Fruit fly (Drosophila melanogaster) whole organism, embryonic: ENCODE measurements around the gene trx.

ENCODE experiments used
- CG10321 ChIP-seq: fragments of 200-800 bp; sonication (Bioruptor generic); IDR thresholded peaks from 2 replicates; pipeline ENCODE4 v1.3.6; 2022; ENCODE audit warnings: missing biosample characterization, missing genetic modification characterization
- CG11695 ChIP-seq: fragments of 200-800 bp; sonication (Bioruptor generic); IDR thresholded peaks from 3 replicates; pipeline ENCODE4 v1.3.6; 2022; ENCODE audit warnings: missing biosample characterization, missing genetic modification characterization
- CG1233 ChIP-seq: fragments of 200-800 bp; sonication (Bioruptor generic); optimal IDR thresholded peaks from 4 replicates; lab custom pipeline; 2018; ENCODE audit warnings: missing biosample characterization, mild to moderate bottlenecking, missing genetic modification characterization
- CG13775 ChIP-seq: fragments of 200-800 bp; sonication (Bioruptor generic); optimal IDR thresholded peaks from 3 replicates; lab custom pipeline; 2017; ENCODE audit warnings: missing biosample characterization, mild to moderate bottlenecking, missing genetic modification characterization
- CG14667 ChIP-seq: fragments of 200-800 bp; sonication (Bioruptor generic); IDR thresholded peaks from 2 replicates; pipeline ENCODE4 v1.3.6; 2022; ENCODE audit warnings: missing biosample characterization, missing genetic modification characterization
- CG15601 ChIP-seq: fragments of 200-800 bp; sonication (Bioruptor generic); optimal IDR thresholded peaks from 3 replicates; lab custom pipeline; 2019; ENCODE audit warnings: missing biosample characterization, mild to moderate bottlenecking, missing genetic modification characterization, moderate library complexity
- CG17568 ChIP-seq: fragments of 200-800 bp; sonication (Bioruptor generic); optimal IDR thresholded peaks from 2 replicates; lab custom pipeline; 2018; ENCODE audit warnings: missing biosample characterization, mild to moderate bottlenecking, missing genetic modification characterization, moderate library complexity
- CG2129 ChIP-seq: fragments of 200-800 bp; sonication (Bioruptor generic); IDR thresholded peaks from 2 replicates; pipeline ENCODE4 v1.3.6; 2022; ENCODE audit warnings: missing biosample characterization, missing genetic modification characterization; ENCODE audit not compliant: partially characterized antibody
- CG31224 ChIP-seq: fragments of 200-800 bp; sonication (Bioruptor generic); IDR thresholded peaks from 2 replicates; pipeline ENCODE4 v1.3.6; 2022; ENCODE audit warnings: missing biosample characterization, missing genetic modification characterization
- CG32532 ChIP-seq: fragments of 200-800 bp; sonication (Bioruptor generic); IDR thresholded peaks from 2 replicates; pipeline ENCODE4 v1.3.6; 2022; ENCODE audit warnings: missing biosample characterization, missing genetic modification characterization
- CG6254 ChIP-seq: fragments of 200-800 bp; sonication (Bioruptor generic); optimal IDR thresholded peaks from 3 replicates; lab custom pipeline; 2017; ENCODE audit warnings: mild to moderate bottlenecking, missing biosample characterization, missing genetic modification reagents, missing genetic modification characterization
- CG7745 ChIP-seq: fragments of 200-800 bp; sonication (Bioruptor generic); optimal IDR thresholded peaks from 2 replicates; lab custom pipeline; 2018; ENCODE audit warnings: missing biosample characterization, mild to moderate bottlenecking, missing genetic modification characterization, moderate library complexity
- CG8359 ChIP-seq: fragments of 200-800 bp; sonication (Bioruptor generic); optimal IDR thresholded peaks from 2 replicates; lab custom pipeline; 2017; ENCODE audit warnings: missing biosample characterization, mild to moderate bottlenecking, missing genetic modification characterization, borderline replicate concordance
- CG8924 ChIP-seq: fragments of 200-800 bp; optimal IDR thresholded peaks from 3 replicates; lab custom pipeline; 2019; ENCODE audit warnings: missing biosample characterization, mild to moderate bottlenecking, missing genetic modification characterization, moderate library complexity
- Doc2 ChIP-seq: fragments of 200-800 bp; sonication (Bioruptor generic); IDR thresholded peaks from 2 replicates; pipeline ENCODE4 v1.3.6; 2022; ENCODE audit warnings: missing biosample characterization, missing genetic modification characterization
- ERR ChIP-seq: fragments of 200-800 bp; sonication (Bioruptor generic); optimal IDR thresholded peaks from 2 replicates; lab custom pipeline; 2016; ENCODE audit warnings: missing biosample characterization, missing genetic modification characterization
- HLH3B ChIP-seq: fragments of 200-800 bp; sonication (Bioruptor generic); IDR thresholded peaks from 2 replicates; pipeline ENCODE4 v1.3.6; 2022; ENCODE audit warnings: missing biosample characterization, missing genetic modification characterization
- HmgZ ChIP-seq: fragments of 200-800 bp; sonication (Bioruptor generic); optimal IDR thresholded peaks from 2 replicates; lab custom pipeline; 2018; ENCODE audit warnings: missing biosample characterization, mild to moderate bottlenecking, missing genetic modification characterization
- Lim3 ChIP-seq: fragments of 200-800 bp; sonication (Bioruptor generic); IDR thresholded peaks from 2 replicates; pipeline ENCODE4 v1.3.6; 2022; ENCODE audit warnings: missing biosample characterization, missing genetic modification characterization
- Med ChIP-seq: fragments of 200-800 bp; sonication (Bioruptor generic); peaks from one replicate; lab custom pipeline; 2016; ENCODE audit warnings: missing biosample characterization, missing genetic modification characterization, mild to moderate bottlenecking, inconsistent platforms, moderate library complexity
- Meics ChIP-seq: fragments of 200-800 bp; sonication (Bioruptor generic); optimal IDR thresholded peaks from 2 replicates; lab custom pipeline; 2017; ENCODE audit warnings: missing biosample characterization, mild to moderate bottlenecking, missing genetic modification characterization
- Neu2 ChIP-seq: fragments of 200-800 bp; sonication (Bioruptor generic); optimal IDR thresholded peaks from 3 replicates; lab custom pipeline; 2016; ENCODE audit warnings: missing biosample characterization, missing genetic modification characterization, borderline replicate concordance
- ab ChIP-seq: fragments of 200-800 bp; sonication (Bioruptor generic); optimal IDR thresholded peaks from 2 replicates; lab custom pipeline; 2016; ENCODE audit warnings: missing biosample characterization, missing genetic modification characterization
- ac ChIP-seq: fragments of 200-800 bp; sonication (Bioruptor generic); optimal IDR thresholded peaks from 3 replicates; lab custom pipeline; 2017; ENCODE audit warnings: missing biosample characterization, mild to moderate bottlenecking, missing genetic modification characterization
- chif ChIP-seq, 2 experiments: fragments of 200-800 bp; sonication (Bioruptor generic); optimal IDR thresholded peaks; 3 replicates each; lab custom pipeline; 2016; ENCODE audit warnings: missing biosample characterization in 2 of 2, missing genetic modification characterization in 2 of 2
- crol ChIP-seq: fragments of 200-800 bp; sonication (Bioruptor generic); IDR thresholded peaks from 2 replicates; pipeline ENCODE4 v1.3.6; 2022; ENCODE audit warnings: missing biosample characterization, missing genetic modification characterization
- danr ChIP-seq: fragments of 200-800 bp; sonication (Bioruptor generic); IDR thresholded peaks from 2 replicates; pipeline ENCODE4 v1.3.6; 2022; ENCODE audit warnings: missing biosample characterization, missing genetic modification characterization
- dmrt99B ChIP-seq: fragments of 200-800 bp; sonication (Bioruptor generic); optimal IDR thresholded peaks from 2 replicates; lab custom pipeline; 2018; ENCODE audit warnings: missing biosample characterization, mild to moderate bottlenecking, missing genetic modification characterization, moderate library complexity
- ewg ChIP-seq: fragments of 200-800 bp; sonication (Bioruptor generic); optimal IDR thresholded peaks from 3 replicates; lab custom pipeline; 2017; ENCODE audit warnings: mild to moderate bottlenecking, missing biosample characterization, missing genetic modification reagents, missing genetic modification characterization
- fd102C ChIP-seq: fragments of 200-800 bp; sonication (Bioruptor generic); optimal IDR thresholded peaks from 2 replicates; lab custom pipeline; 2018; ENCODE audit warnings: missing biosample characterization, mild to moderate bottlenecking, missing genetic modification characterization, moderate library complexity
- gce ChIP-seq: fragments of 200-800 bp; sonication (Bioruptor generic); IDR thresholded peaks from 3 replicates; pipeline ENCODE4 v1.3.6; 2022; ENCODE audit warnings: missing biosample characterization, missing genetic modification characterization
- grn ChIP-seq: fragments of 200-800 bp; sonication (Bioruptor generic); optimal IDR thresholded peaks from 3 replicates; lab custom pipeline; 2017; ENCODE audit warnings: missing biosample characterization, missing genetic modification characterization
- ind ChIP-seq: fragments of 200-800 bp; sonication (Bioruptor generic); optimal IDR thresholded peaks from 3 replicates; lab custom pipeline; 2016; ENCODE audit warnings: missing biosample characterization, missing genetic modification characterization
- insv ChIP-seq, 2 experiments: fragments of 200-800 bp; sonication (Bioruptor generic); optimal IDR thresholded peaks; 3 replicates each; lab custom pipeline; 2016 to 2018; ENCODE audit warnings: missing biosample characterization in 2 of 2, missing genetic modification characterization in 2 of 2
- jumu ChIP-seq: fragments of 200-800 bp; sonication (Bioruptor generic); optimal IDR thresholded peaks from 3 replicates; lab custom pipeline; 2016; ENCODE audit warnings: missing biosample characterization, missing genetic modification characterization
- lbe ChIP-seq: fragments of 200-800 bp; sonication (Bioruptor generic); optimal IDR thresholded peaks from 2 replicates; lab custom pipeline; 2016; ENCODE audit warnings: missing biosample characterization, mild to moderate bottlenecking, missing genetic modification characterization
- lilli ChIP-seq: fragments of 200-800 bp; sonication (Bioruptor generic); optimal IDR thresholded peaks from 3 replicates; lab custom pipeline; 2016; ENCODE audit warnings: missing biosample characterization, missing genetic modification characterization
- nau ChIP-seq: fragments of 200-800 bp; sonication (Bioruptor generic); optimal IDR thresholded peaks from 3 replicates; lab custom pipeline; 2017; ENCODE audit warnings: missing biosample characterization, mild to moderate bottlenecking, missing genetic modification characterization, missing genetic modification reagents
- ranshi ChIP-seq: fragments of 200-800 bp; sonication (Bioruptor generic); IDR thresholded peaks from 2 replicates; pipeline ENCODE4 v1.3.6; 2022; ENCODE audit warnings: missing biosample characterization, missing genetic modification characterization
- sens ChIP-seq: fragments of 200-800 bp; sonication (Bioruptor generic); peaks from one replicate; lab custom pipeline; 2016; ENCODE audit warnings: missing biosample characterization, missing genetic modification characterization
- seq ChIP-seq: fragments of 200-800 bp; sonication (Bioruptor generic); IDR thresholded peaks from 2 replicates; pipeline ENCODE4 v1.3.6; 2022; ENCODE audit warnings: missing biosample characterization, missing genetic modification characterization
- sima ChIP-seq: fragments of 200-800 bp; sonication (Bioruptor generic); optimal IDR thresholded peaks from 2 replicates; lab custom pipeline; 2016; ENCODE audit warnings: missing biosample characterization, missing genetic modification characterization
- sna ChIP-seq: fragments of 200-800 bp; sonication (Bioruptor generic); IDR thresholded peaks from 2 replicates; pipeline ENCODE4 v1.3.6; 2022; ENCODE audit warnings: missing biosample characterization, missing genetic modification characterization; ENCODE audit not compliant: partially characterized antibody
- so ChIP-seq: fragments of 200-800 bp; sonication (Bioruptor generic); IDR thresholded peaks from 3 replicates; pipeline ENCODE4 v1.3.6; 2022; ENCODE audit warnings: missing biosample characterization, missing genetic modification characterization
- ssp ChIP-seq: fragments of 200-800 bp; sonication (Bioruptor generic); IDR thresholded peaks from 2 replicates; pipeline ENCODE4 v1.3.6; 2022; ENCODE audit warnings: missing biosample characterization, missing genetic modification characterization
- stwl ChIP-seq: fragments of 200-800 bp; sonication (Bioruptor generic); optimal IDR thresholded peaks from 3 replicates; lab custom pipeline; 2018; ENCODE audit warnings: missing biosample characterization, mild to moderate bottlenecking, missing genetic modification characterization, moderate library complexity
- sug ChIP-seq: fragments of 200-800 bp; optimal IDR thresholded peaks from 2 replicates; lab custom pipeline; 2019; ENCODE audit warnings: missing biosample characterization, mild to moderate bottlenecking, missing genetic modification characterization, moderate library complexity
- tap ChIP-seq: fragments of 200-800 bp; optimal IDR thresholded peaks from 3 replicates; lab custom pipeline; 2019; ENCODE audit warnings: missing biosample characterization, mild to moderate bottlenecking, missing genetic modification characterization, moderate library complexity
- trh ChIP-seq: fragments of 200-800 bp; sonication (Bioruptor generic); optimal IDR thresholded peaks from 2 replicates; lab custom pipeline; 2016; ENCODE audit warnings: missing biosample characterization, missing genetic modification characterization
- tx ChIP-seq: fragments of 200-800 bp; sonication (Bioruptor generic); optimal IDR thresholded peaks from 2 replicates; lab custom pipeline; 2016; ENCODE audit warnings: missing biosample characterization, missing genetic modification characterization
- vfl ChIP-seq: fragments of 200-800 bp; sonication (Bioruptor generic); optimal IDR thresholded peaks from 2 replicates; lab custom pipeline; 2016; ENCODE audit warnings: missing biosample characterization, missing genetic modification characterization
- zfh2 ChIP-seq: fragments of 200-800 bp; sonication (Bioruptor generic); optimal IDR thresholded peaks from 2 replicates; lab custom pipeline; 2016; ENCODE audit warnings: missing biosample characterization, missing genetic modification characterization

The trx gene

DNA sequence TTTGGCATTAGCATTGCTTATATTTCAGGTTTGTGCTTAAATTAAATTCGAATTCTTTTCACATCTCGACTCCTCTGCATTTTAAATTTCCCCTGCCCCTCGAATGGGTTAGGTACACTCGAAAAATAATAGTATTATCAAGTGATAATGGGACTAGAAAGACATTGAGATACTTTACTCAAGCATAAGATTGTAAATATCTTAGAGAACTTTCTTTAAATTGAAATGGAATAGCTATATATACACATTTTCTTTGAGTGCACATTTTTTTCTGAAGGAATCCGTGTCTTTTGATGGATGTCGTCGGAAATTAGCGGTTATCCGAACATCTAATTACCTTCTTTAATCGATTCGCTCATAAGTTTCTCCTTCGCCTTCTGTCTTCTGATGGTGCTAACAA lies 24.3 kb upstream of the trx start (continued):
- TF ChIP-seq Doc2 (GFP tag; lab: Robert Waterston, UW), result no peak
- peak; percentile 5 for TF ChIP-seq CG15601 (tag; lab: Kevin White, UChicago)
- no peak for TF ChIP-seq HLH3B (GFP tag; lab: Robert Waterston, UW)
- no peak for TF ChIP-seq ERR
- TF ChIP-seq ac (GFP tag; lab: Kevin White, UChicago), result no peak
- TF ChIP-seq sna, result no peak
- TF ChIP-seq so (GFP tag; lab: Robert Waterston, UW), result no peak
- no peak for TF ChIP-seq CG14667 (GFP tag; lab: Robert Waterston, UW)
- no peak for TF ChIP-seq CG17568
- no peak for TF ChIP-seq CG7745
- no peak for TF ChIP-seq nau (GFP tag; lab: Kevin White, UChicago)
- no peak for TF ChIP-seq insv (GFP tag; optimal IDR thresholded peaks at IDR 0.05; lab: Kevin White, UChicago)
- TF ChIP-seq HmgZ (tag; lab: Kevin White, UChicago), result no peak
- TF ChIP-seq CG13775 (GFP tag; lab: Kevin White, UChicago), result no peak
- TF ChIP-seq dmrt99B, result no peak
- TF ChIP-seq stwl (tag; lab: Kevin White, UChicago), result no peak
- TF ChIP-seq CG8924 (tag; lab: Kevin White, UChicago), result peak; percentile 30
- TF ChIP-seq danr (GFP tag; lab: Robert Waterston, UW), result peak; percentile 33; the same call in 1 of the 2 replicates
- no peak for TF ChIP-seq trh
- TF ChIP-seq CG32532 (GFP tag; lab: Robert Waterston, UW), result peak; percentile 75
- TF ChIP-seq Meics (GFP tag; lab: Kevin White, UChicago), result peak; percentile 38
- no peak for TF ChIP-seq ssp
- TF ChIP-seq Neu2 (GFP tag; lab: Kevin White, UChicago), result no peak
- no peak for TF ChIP-seq sug (tag; lab: Kevin White, UChicago)
- TF ChIP-seq gce (GFP tag; lab: Robert Waterston, UW), result no peak
- TF ChIP-seq grn, result no peak
- no peak for TF ChIP-seq CG2129
- no peak for TF ChIP-seq CG8359
- TF ChIP-seq seq (GFP tag; lab: Robert Waterston, UW), result no peak
- peak; percentile 22 for TF ChIP-seq lilli
- no peak for TF ChIP-seq crol (GFP tag; lab: Robert Waterston, UW)
- TF ChIP-seq Lim3 (GFP tag; lab: Robert Waterston, UW), result no peak
- TF ChIP-seq Med, result peak; percentile 48
- no peak for TF ChIP-seq ewg (GFP tag; lab: Kevin White, UChicago)
- no peak for TF ChIP-seq vfl (GFP tag; lab: Kevin White, UChicago)
- no peak for TF ChIP-seq tx (GFP tag; lab: Kevin White, UChicago)
- TF ChIP-seq ranshi (GFP tag; lab: Robert Waterston, UW), result peak; percentile 40; the same call in 1 of the 2 replicates
- TF ChIP-seq CG11695 (GFP tag; lab: Robert Waterston, UW), result peak; percentile 61; the same call in 1 of the 3 replicates
- TF ChIP-seq sens (GFP tag; lab: Kevin White, UChicago), result peak; percentile 84
- no peak for TF ChIP-seq CG31224 (GFP tag; lab: Robert Waterston, UW)
- TF ChIP-seq ab (GFP tag; lab: Kevin White, UChicago), result no peak
- no peak for TF ChIP-seq tap (tag; lab: Kevin White, UChicago)
- TF ChIP-seq ind (GFP tag; lab: Kevin White, UChicago), result no peak
- TF ChIP-seq lbe, result no peak
- TF ChIP-seq sima (GFP tag; lab: Kevin White, UChicago), result no peak
- no peak for TF ChIP-seq zfh2
- peak; percentile 5 for TF ChIP-seq jumu (GFP tag; lab: Kevin White, UChicago)
- TF ChIP-seq CG1233 (GFP tag; lab: Kevin White, UChicago), result no peak
- TF ChIP-seq fd102C, result no peak
- no peak for TF ChIP-seq CG6254 (GFP tag; lab: Kevin White, UChicago)
- no peak for TF ChIP-seq CG10321 (GFP tag; lab: Robert Waterston, UW)
- no peak for TF ChIP-seq chif (GFP tag; optimal IDR thresholded peaks at IDR 0.05; lab: Kevin White, UChicago)
